Worm (Caenorhabditis elegans): ENCODE results near the gene his-32.

ce11 chrIV:8354572-8354971, 20.5 kb downstream of the his-32 start, which contains the start of gene F17E9.3:
- TF ChIP-seq nhr-237 (tag; optimal IDR thresholded peaks at IDR 0.05): no peak
- TF ChIP-seq unc-62 (GFP tag; optimal IDR thresholded peaks at IDR 0.05 in 1 of 2): no peak
- no peak for TF ChIP-seq unc-62 (tag; optimal IDR thresholded peaks at IDR 0.05)
- TF ChIP-seq lin-29 (GFP tag; IDR thresholded peaks at IDR 0.05): no peak
- no peak for TF ChIP-seq mdl-1 (tag; optimal IDR thresholded peaks at IDR 0.05)
- TF ChIP-seq snpc-4 (tag; optimal IDR thresholded peaks at IDR 0.05): no peak
- TF ChIP-seq ZK546.5 (tag; optimal IDR thresholded peaks at IDR 0.05): no peak
- TF ChIP-seq aha-1 (tag): no peak
- TF ChIP-seq lin-13 (GFP tag; optimal IDR thresholded peaks at IDR 0.05): no peak
